In genomic region chrX:10679193-10679592, ce11 we compare ENCODE assay signal across 8 worm cellular contexts.
TF ChIP-seq lines count a peak whose summit lies in the region.

No protein-coding gene starts in this region.

TF ChIP-seq in whole organism, L1 larva, 84 proteins besides CTCF, POLR2A, EP300 and RAD21 (continues in another document):
- TF ChIP-seq mab-9 (GFP tag; IDR thresholded peaks at IDR 0.05; lab: Robert Waterston, UW) (no peak), sptf-1 (tag; optimal IDR thresholded peaks at IDR 0.05; lab: Kevin White, UChicago) (no peak), Y116A8C.19 (tag; optimal IDR thresholded peaks at IDR 0.05; lab: Kevin White, UChicago; ENCODE audit: borderline replicate concordance) (no peak), pag-3 (tag; optimal IDR thresholded peaks at IDR 0.05; lab: Kevin White, UChicago; ENCODE audit: borderline replicate concordance, insufficient read depth) (peak; percentile 18), fkh-4 (tag; optimal IDR thresholded peaks at IDR 0.05; lab: Kevin White, UChicago; ENCODE audit: borderline replicate concordance) (no peak), F16B12.6 (tag; optimal IDR thresholded peaks at IDR 0.05; lab: Kevin White, UChicago) (peak; percentile 77), alr-1 (tag; optimal IDR thresholded peaks at IDR 0.05; lab: Kevin White, UChicago; ENCODE audit: borderline replicate concordance) (no peak), dsc-1 (tag; optimal IDR thresholded peaks at IDR 0.05; lab: Kevin White, UChicago) (no peak), irx-1 (tag; optimal IDR thresholded peaks at IDR 0.05; lab: Kevin White, UChicago) (no peak), xbp-1 (tag; optimal IDR thresholded peaks at IDR 0.05; lab: Kevin White, UChicago) (no peak)

TF ChIP-seq in whole organism, L2 larva, 48 proteins besides CTCF, POLR2A, EP300 and RAD21 (continues in another document):
- peak; percentile 54 for TF ChIP-seq nhr-129 (tag; optimal IDR thresholded peaks at IDR 0.05; lab: Kevin White, UChicago)
- no peak for TF ChIP-seq ceh-16 (tag; optimal IDR thresholded peaks at IDR 0.05; lab: Kevin White, UChicago)
- no peak for TF ChIP-seq peb-1 (tag; optimal IDR thresholded peaks at IDR 0.05; lab: Kevin White, UChicago)
- no peak for TF ChIP-seq ama-1 (optimal IDR thresholded peaks at IDR 0.05; lab: Kevin White, UChicago)
- no peak for TF ChIP-seq nhr-77 (tag; optimal IDR thresholded peaks at IDR 0.05; lab: Kevin White, UChicago)
- TF ChIP-seq ztf-11 (tag; optimal IDR thresholded peaks at IDR 0.05; lab: Kevin White, UChicago): no peak
- no peak for TF ChIP-seq snpc-4 (tag; optimal IDR thresholded peaks at IDR 0.05; lab: Kevin White, UChicago)
- no peak for TF ChIP-seq zag-1 (tag; optimal IDR thresholded peaks at IDR 0.05; lab: Kevin White, UChicago)
- no peak for TF ChIP-seq aly-2 (tag; optimal IDR thresholded peaks at IDR 0.05; lab: Kevin White, UChicago)
- TF ChIP-seq crh-2 (tag; optimal IDR thresholded peaks at IDR 0.05; lab: Kevin White, UChicago): peak; percentile 65
- TF ChIP-seq F13H6.1 (tag; optimal IDR thresholded peaks at IDR 0.05; lab: Kevin White, UChicago): no peak
- TF ChIP-seq ZK546.5 (tag; optimal IDR thresholded peaks at IDR 0.05; lab: Kevin White, UChicago): no peak

TF ChIP-seq in whole organism, L3 larva, 47 proteins besides CTCF, POLR2A, EP300 and RAD21 (continues in another document):
- TF ChIP-seq eor-1 (tag; optimal IDR thresholded peaks at IDR 0.05; lab: Kevin White, UChicago): no peak
- TF ChIP-seq unc-62 (GFP tag; optimal IDR thresholded peaks at IDR 0.05; lab: Kevin White, UChicago): no peak
- no peak for TF ChIP-seq ceh-16 (tag; optimal IDR thresholded peaks at IDR 0.05; lab: Kevin White, UChicago)
- no peak for TF ChIP-seq ZK546.5 (tag; optimal IDR thresholded peaks at IDR 0.05; lab: Kevin White, UChicago)
- peak; percentile 10 for TF ChIP-seq nhr-23 (tag; optimal IDR thresholded peaks at IDR 0.05; lab: Kevin White, UChicago)
- peak; percentile 52 for TF ChIP-seq elt-2 (tag; optimal IDR thresholded peaks at IDR 0.05; lab: Kevin White, UChicago)
- TF ChIP-seq aly-2 (tag; optimal IDR thresholded peaks at IDR 0.05; lab: Kevin White, UChicago): no peak
- TF ChIP-seq ztf-4 (tag; optimal IDR thresholded peaks at IDR 0.05; lab: Kevin White, UChicago): no peak
- TF ChIP-seq pha-4 (tag; optimal IDR thresholded peaks at IDR 0.05; lab: Kevin White, UChicago): peak; percentile 97
- TF ChIP-seq pqm-1 (tag; optimal IDR thresholded peaks at IDR 0.05; lab: Kevin White, UChicago): peak; percentile 15
- TF ChIP-seq nhr-237 (tag; optimal IDR thresholded peaks at IDR 0.05; lab: Kevin White, UChicago): no peak
- TF ChIP-seq nhr-67 (tag; optimal IDR thresholded peaks at IDR 0.05; lab: Kevin White, UChicago): no peak
- no peak for TF ChIP-seq egl-27 (tag; optimal IDR thresholded peaks at IDR 0.05; lab: Kevin White, UChicago)

TF ChIP-seq in whole organism, L4 larva, 104 proteins besides CTCF, POLR2A, EP300 and RAD21 (continues in another document):
- TF ChIP-seq D1046.2 (GFP tag; IDR thresholded peaks at IDR 0.05; lab: Robert Waterston, UW) (no peak), php-3 (GFP tag; IDR thresholded peaks at IDR 0.05; lab: Robert Waterston, UW) (no peak), rbr-2 (tag; optimal IDR thresholded peaks at IDR 0.05; lab: Kevin White, UChicago) (peak; percentile 1), tag-97 (GFP tag; IDR thresholded peaks at IDR 0.05; lab: Robert Waterston, UW) (no peak), saeg-2 (GFP tag; IDR thresholded peaks at IDR 0.05; lab: Robert Waterston, UW) (no peak), gei-8 (GFP tag; optimal IDR thresholded peaks at IDR 0.05; lab: Kevin White, UChicago) (no peak), madf-9 (GFP tag; conservative IDR thresholded peaks at IDR 0.05; lab: Robert Waterston, UW) (no peak), hlh-30 (tag; optimal IDR thresholded peaks at IDR 0.05; lab: Kevin White, UChicago; ENCODE audit: insufficient read depth) (peak; percentile 94), duxl-1 (tag; optimal IDR thresholded peaks at IDR 0.05; lab: Kevin White, UChicago; ENCODE audit: poor library complexity) (no peak), mxl-2 (GFP tag; conservative IDR thresholded peaks at IDR 0.05; lab: Robert Waterston, UW) (no peak), spr-3 (GFP tag; optimal IDR thresholded peaks at IDR 0.05; lab: Kevin White, UChicago) (no peak), R02D3.7 (tag; optimal IDR thresholded peaks at IDR 0.05; lab: Kevin White, UChicago) (no peak)

TF ChIP-seq in whole organism, late embryonic, 69 proteins besides CTCF, POLR2A, EP300 and RAD21:
- TF ChIP-seq tbx-2 (tag; optimal IDR thresholded peaks at IDR 0.05; lab: Kevin White, UChicago) (peak; percentile 38), unc-42 (tag; optimal IDR thresholded peaks at IDR 0.05; lab: Kevin White, UChicago) (no peak), hlh-30 (tag; optimal IDR thresholded peaks at IDR 0.05; lab: Kevin White, UChicago; ENCODE audit: insufficient read depth) (peak; percentile 69), ref-2 (tag; optimal IDR thresholded peaks at IDR 0.05; lab: Kevin White, UChicago) (no peak), ceh-30 (tag; optimal IDR thresholded peaks at IDR 0.05; lab: Kevin White, UChicago) (no peak)

TF ChIP-seq in whole organism, midembryonic, 9 proteins besides CTCF, POLR2A, EP300 and RAD21:
- TF ChIP-seq cog-1 (tag; optimal IDR thresholded peaks at IDR 0.05; lab: Kevin White, UChicago) (peak; percentile 31), med-1 (GFP tag; optimal IDR thresholded peaks at IDR 0.05; lab: Kevin White, UChicago; ENCODE audit: insufficient read depth) (no peak)
TF ChIP-seq in whole organism, midembryonic: peak in this region for 1.

TF ChIP-seq in whole organism, mixed stage, embryonic, 35 proteins besides CTCF, POLR2A, EP300 and RAD21:
- TF ChIP-seq snpc-4 (tag; optimal IDR thresholded peaks at IDR 0.05; lab: Kevin White, UChicago) (no peak), nhr-2 (tag; optimal IDR thresholded peaks at IDR 0.05; lab: Kevin White, UChicago) (peak; percentile 14), pha-4 (tag; optimal IDR thresholded peaks at IDR 0.05; lab: Kevin White, UChicago) (peak; percentile 46), nhr-28 (tag; optimal IDR thresholded peaks at IDR 0.05; lab: Kevin White, UChicago) (no peak), nhr-12 (tag; optimal IDR thresholded peaks at IDR 0.05; lab: Kevin White, UChicago) (no peak), lin-13 (tag; optimal IDR thresholded peaks at IDR 0.05; lab: Kevin White, UChicago) (peak; percentile 1), bed-3 (GFP tag; optimal IDR thresholded peaks at IDR 0.05; lab: Kevin White, UChicago) (no peak), tbx-8 (GFP tag; optimal IDR thresholded peaks at IDR 0.05; lab: Kevin White, UChicago) (no peak)
TF ChIP-seq in whole organism, mixed stage, embryonic: peak in this region for 3.

TF ChIP-seq in whole organism, young adult, 124 proteins besides CTCF, POLR2A, EP300 and RAD21 (continues in another document):
- TF ChIP-seq K11D2.4 (GFP tag; IDR thresholded peaks at IDR 0.05; lab: Robert Waterston, UW) (0 out of 2 replicates have a peak, but pooled peaks have one; percentile 23), gei-17 (GFP tag; optimal IDR thresholded peaks at IDR 0.05; lab: Kevin White, UChicago) (no peak), snpc-4 (GFP tag; optimal IDR thresholded peaks at IDR 0.05; lab: Kevin White, UChicago) (no peak), snpc-4 (tag; optimal IDR thresholded peaks at IDR 0.05; lab: Kevin White, UChicago) (no peak), madf-6 (GFP tag; IDR thresholded peaks at IDR 0.05; lab: Robert Waterston, UW) (no peak), nhr-90 (tag; optimal IDR thresholded peaks at IDR 0.05; lab: Kevin White, UChicago) (peak; percentile 2), snpc-1.1 (tag; optimal IDR thresholded peaks at IDR 0.05; lab: Kevin White, UChicago; ENCODE audit: insufficient read depth) (no peak), F39B2.1 (GFP tag; IDR thresholded peaks at IDR 0.05; lab: Robert Waterston, UW) (no peak), ceh-27 (GFP tag; optimal IDR thresholded peaks at IDR 0.05; lab: Kevin White, UChicago) (no peak), tbx-9 (tag; optimal IDR thresholded peaks at IDR 0.05; lab: Kevin White, UChicago; ENCODE audit: borderline replicate concordance) (no peak), lir-1 (GFP tag; conservative IDR thresholded peaks at IDR 0.05; lab: Robert Waterston, UW) (no peak), C17E4.6 (GFP tag; IDR thresholded peaks at IDR 0.05; lab: Robert Waterston, UW) (no peak), bed-1 (GFP tag; IDR thresholded peaks at IDR 0.05; lab: Robert Waterston, UW) (no peak), tlf-1 (GFP tag; optimal IDR thresholded peaks at IDR 0.05; lab: Kevin White, UChicago) (no peak), attf-5 (GFP tag; optimal IDR thresholded peaks at IDR 0.05; lab: Kevin White, UChicago) (peak; percentile 42), Y79H2A.3 (GFP tag; conservative IDR thresholded peaks at IDR 0.05; lab: Robert Waterston, UW) (no peak), F23B12.7 (tag; optimal IDR thresholded peaks at IDR 0.05; lab: Kevin White, UChicago; ENCODE audit: insufficient read depth) (peak; percentile 10), bed-2 (GFP tag; IDR thresholded peaks at IDR 0.05; lab: Robert Waterston, UW) (no peak), F22D6.2 (tag; optimal IDR thresholded peaks at IDR 0.05; lab: Kevin White, UChicago) (no peak), nfya-2 (GFP tag; IDR thresholded peaks at IDR 0.05; lab: Robert Waterston, UW) (no peak), ccch-3 (GFP tag; optimal IDR thresholded peaks at IDR 0.05; lab: Kevin White, UChicago) (no peak), ceh-79 (tag; optimal IDR thresholded peaks at IDR 0.05; lab: Kevin White, UChicago) (no peak), dpl-1 (GFP tag; optimal IDR thresholded peaks at IDR 0.05; lab: Kevin White, UChicago) (no peak), athp-1 (tag; optimal IDR thresholded peaks at IDR 0.05; lab: Kevin White, UChicago) (no peak), unc-62 (GFP tag; optimal IDR thresholded peaks at IDR 0.05; lab: Kevin White, UChicago) (no peak), F55B11.4 (tag; optimal IDR thresholded peaks at IDR 0.05; lab: Kevin White, UChicago; ENCODE audit: borderline replicate concordance, insufficient read depth) (no peak), K12H6.12 (tag; optimal IDR thresholded peaks at IDR 0.05; lab: Kevin White, UChicago) (peak; percentile 20), atf-7 (tag; optimal IDR thresholded peaks at IDR 0.05; lab: Kevin White, UChicago) (no peak), B0035.1 (tag; optimal IDR thresholded peaks at IDR 0.05; lab: Kevin White, UChicago) (no peak), unc-130 (GFP tag; optimal IDR thresholded peaks at IDR 0.05; lab: Kevin White, UChicago) (no peak), efl-1 (GFP tag; optimal IDR thresholded peaks at IDR 0.05; lab: Kevin White, UChicago) (no peak), mes-4 (tag; optimal IDR thresholded peaks at IDR 0.05; lab: Kevin White, UChicago) (no peak), cebp-1 (GFP tag; IDR thresholded peaks at IDR 0.05; lab: Robert Waterston, UW) (no peak), cebp-1 (tag; optimal IDR thresholded peaks at IDR 0.05; lab: Kevin White, UChicago) (peak; percentile 54), ztf-22 (GFP tag; optimal IDR thresholded peaks at IDR 0.05; lab: Kevin White, UChicago) (no peak), sptf-2 (GFP tag; optimal IDR thresholded peaks at IDR 0.05; lab: Kevin White, UChicago) (no peak)
